Worm (Caenorhabditis elegans): ENCODE measurements around the gene F49E11.7.
A peak's percentile ranks its signal among the peaks of the same experiment; 100 is the strongest.

Gene F49E11.7

DNA sequence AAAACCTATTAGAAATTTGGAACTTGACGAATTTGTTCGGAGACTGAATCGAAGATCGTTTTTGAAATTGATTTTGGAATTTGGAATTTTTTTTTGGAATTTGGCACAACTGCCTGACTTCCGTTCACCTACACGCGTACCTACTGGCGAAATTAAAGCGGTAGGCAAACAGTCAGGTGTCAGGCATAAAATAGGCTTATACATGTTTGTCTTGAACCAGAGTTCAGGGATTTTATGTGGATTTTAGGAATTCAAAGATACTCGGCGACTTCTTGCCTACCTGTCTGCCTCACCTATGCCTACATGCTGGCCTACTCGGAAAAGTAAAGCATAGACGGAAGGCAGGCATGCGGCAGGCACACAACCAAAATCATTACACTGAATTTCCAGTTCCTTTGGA lies 25.7 kb downstream of the F49E11.7 start:
- no peak for TF ChIP-seq flt-1 (GFP tag; IDR thresholded peaks at IDR 0.05)
- TF ChIP-seq T22C8.4 (GFP tag; IDR thresholded peaks at IDR 0.05), result no peak

DNA sequence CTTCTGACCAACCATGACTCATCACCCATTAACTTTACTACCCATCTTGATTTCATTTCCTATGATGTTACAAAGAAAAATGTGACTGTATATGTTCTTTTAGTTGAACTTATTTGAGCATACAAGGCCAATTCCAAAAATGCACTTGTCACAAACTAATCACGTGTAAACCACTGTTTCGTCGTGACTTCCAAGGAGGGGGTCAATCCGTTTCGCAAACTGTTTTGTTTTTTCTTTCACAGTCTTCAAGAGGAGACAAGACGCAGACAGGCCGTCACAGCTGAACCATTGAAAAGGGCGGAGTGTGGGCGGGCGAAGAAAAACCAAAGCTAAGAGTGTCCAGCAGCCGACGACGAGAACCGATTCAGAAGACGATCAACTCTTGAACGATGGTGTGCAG lies 26.5 kb downstream of the F49E11.7 start, which contains the start of gene C39E9.8:
Gene C39E9.8 (plus strand): TSS at position 328 of the 400 bp plus-strand sequence.
- no peak for TF ChIP-seq med-1 (GFP tag; optimal IDR thresholded peaks at IDR 0.05; ENCODE audit: insufficient read depth)

DNA sequence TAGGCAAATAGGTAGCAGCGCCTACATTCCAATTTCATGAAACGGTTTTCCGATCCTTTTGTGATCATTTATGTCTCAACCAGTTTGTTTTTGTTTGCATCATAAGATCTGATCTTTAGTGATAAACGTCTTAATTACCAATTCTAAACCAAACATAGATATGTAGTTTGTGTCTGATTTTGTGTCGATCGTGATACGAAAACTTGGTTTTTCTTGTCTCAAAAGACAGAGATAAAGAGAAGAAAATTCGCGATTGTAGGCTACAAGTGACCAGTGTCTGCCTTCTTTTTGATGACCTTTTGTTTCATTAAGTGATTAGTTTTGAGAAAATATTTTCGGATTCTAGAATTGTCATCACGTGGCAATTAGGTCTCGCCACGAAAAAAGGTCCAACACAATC lies 27.5 kb downstream of the F49E11.7 start:
- TF ChIP-seq ref-1 (GFP tag; conservative IDR thresholded peaks at IDR 0.05) (no peak), klf-2 (GFP tag; conservative IDR thresholded peaks at IDR 0.05) (no peak)

DNA sequence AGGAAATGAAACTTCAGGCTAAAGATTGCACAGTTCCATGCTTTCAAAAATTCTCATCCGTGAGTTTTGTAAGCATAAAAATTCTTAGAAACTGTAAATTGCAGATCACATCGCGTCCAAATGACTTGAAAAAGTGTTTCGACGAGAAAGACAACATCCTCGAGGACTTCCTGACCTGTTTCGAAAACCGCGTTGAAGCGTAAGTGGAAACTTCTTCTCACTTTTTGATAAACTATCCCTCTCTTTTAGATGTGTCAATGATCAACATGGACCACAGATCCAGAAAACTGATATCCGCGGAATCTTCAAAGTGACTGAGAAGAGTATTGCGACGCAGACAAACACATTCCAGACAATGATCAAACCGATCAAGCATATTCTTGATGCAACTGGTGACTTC lies 28.2 kb downstream of the F49E11.7 start:
- TF ChIP-seq cog-1 (tag; optimal IDR thresholded peaks at IDR 0.05) (no peak), T22C8.4 (GFP tag; IDR thresholded peaks at IDR 0.05) (no peak), tab-1 (GFP tag; IDR thresholded peaks at IDR 0.05) (no peak), klf-2 (GFP tag; conservative IDR thresholded peaks at IDR 0.05) (no peak), ref-1 (GFP tag; conservative IDR thresholded peaks at IDR 0.05) (no peak), med-1 (GFP tag; optimal IDR thresholded peaks at IDR 0.05; ENCODE audit: insufficient read depth) (no peak), flt-1 (GFP tag; IDR thresholded peaks at IDR 0.05) (no peak), ztf-23 (GFP tag; IDR thresholded peaks at IDR 0.05) (no peak), ztf-29 (GFP tag; IDR thresholded peaks at IDR 0.05) (no peak)

DNA sequence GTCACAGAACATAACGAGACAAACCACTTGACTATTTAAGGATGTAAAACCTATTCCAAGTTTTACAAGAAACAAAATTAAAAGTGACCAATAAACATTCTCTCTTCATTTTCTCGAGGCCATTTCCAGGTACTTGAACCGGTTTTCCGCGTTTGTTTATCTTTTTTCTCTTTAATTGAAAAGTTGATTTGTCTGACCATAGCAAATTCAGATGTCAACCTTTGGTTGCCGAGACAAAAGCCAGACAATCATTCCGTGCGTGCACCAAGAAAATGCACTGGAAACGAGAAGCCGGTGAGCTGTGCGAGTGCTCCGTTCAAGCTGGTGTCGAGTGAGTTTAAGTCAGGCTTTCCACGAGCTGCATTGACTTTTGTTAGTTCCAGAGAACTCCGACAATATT lies 29.4 kb downstream of the F49E11.7 start:
- TF ChIP-seq T22C8.4 (GFP tag; IDR thresholded peaks at IDR 0.05) (no peak), ztf-29 (GFP tag; IDR thresholded peaks at IDR 0.05) (no peak), ztf-23 (GFP tag; IDR thresholded peaks at IDR 0.05) (no peak), tab-1 (GFP tag; IDR thresholded peaks at IDR 0.05) (no peak), ref-1 (GFP tag; conservative IDR thresholded peaks at IDR 0.05) (no peak), med-1 (GFP tag; optimal IDR thresholded peaks at IDR 0.05; ENCODE audit: insufficient read depth) (no peak), cog-1 (tag; optimal IDR thresholded peaks at IDR 0.05) (no peak), klf-2 (GFP tag; conservative IDR thresholded peaks at IDR 0.05) (no peak), flt-1 (GFP tag; IDR thresholded peaks at IDR 0.05) (no peak)

DNA sequence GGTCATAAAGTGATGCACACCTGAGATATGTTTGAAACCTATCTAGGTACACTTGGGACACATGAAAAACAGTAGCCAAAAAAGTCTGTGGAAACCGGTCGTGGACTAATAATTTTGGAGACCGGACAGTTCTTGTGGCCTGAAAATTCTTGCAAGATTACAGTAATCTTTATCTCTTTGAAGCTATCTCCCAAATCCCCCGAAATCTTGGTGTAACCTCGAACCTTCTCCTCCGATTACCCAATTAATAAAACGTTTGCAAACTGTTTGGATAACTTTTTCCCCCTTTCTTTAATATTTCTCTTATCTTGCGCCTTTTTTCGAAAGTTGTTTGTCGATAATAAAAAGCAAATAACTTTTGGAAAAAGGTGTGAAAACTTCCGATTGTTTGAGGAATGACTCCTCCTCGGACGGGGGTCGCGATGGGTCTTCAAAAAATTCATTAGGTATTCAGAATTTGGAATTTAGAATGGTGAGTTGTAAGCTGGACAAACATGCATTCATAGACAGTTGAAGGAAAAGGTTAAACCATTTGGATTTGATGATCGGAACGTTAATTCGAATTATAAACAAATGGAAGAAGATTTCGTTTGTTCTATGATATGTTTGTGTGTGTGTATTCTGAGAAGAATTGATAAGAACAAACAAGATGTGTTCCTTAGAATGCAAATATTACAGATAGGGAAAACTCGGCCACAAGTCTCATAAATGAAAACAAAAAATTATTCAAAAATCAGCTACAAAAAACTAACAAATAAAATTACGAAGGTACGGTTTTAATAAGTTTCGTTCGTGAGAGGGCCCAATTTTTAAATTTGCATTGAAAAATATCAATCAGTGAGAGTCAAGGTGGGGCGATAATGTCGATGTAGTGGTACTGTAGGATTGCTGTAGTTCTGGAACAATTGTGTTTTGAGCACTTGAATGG lies 30.4 kb downstream of the F49E11.7 start:
- TF ChIP-seq ztf-23 (GFP tag; IDR thresholded peaks at IDR 0.05) (no peak), tab-1 (GFP tag; IDR thresholded peaks at IDR 0.05) (no peak), ztf-29 (GFP tag; IDR thresholded peaks at IDR 0.05) (no peak), cog-1 (tag; optimal IDR thresholded peaks at IDR 0.05) (no peak), T22C8.4 (GFP tag; IDR thresholded peaks at IDR 0.05) (no peak), flt-1 (GFP tag; IDR thresholded peaks at IDR 0.05) (no peak), med-1 (GFP tag; optimal IDR thresholded peaks at IDR 0.05; ENCODE audit: insufficient read depth) (no peak)

DNA sequence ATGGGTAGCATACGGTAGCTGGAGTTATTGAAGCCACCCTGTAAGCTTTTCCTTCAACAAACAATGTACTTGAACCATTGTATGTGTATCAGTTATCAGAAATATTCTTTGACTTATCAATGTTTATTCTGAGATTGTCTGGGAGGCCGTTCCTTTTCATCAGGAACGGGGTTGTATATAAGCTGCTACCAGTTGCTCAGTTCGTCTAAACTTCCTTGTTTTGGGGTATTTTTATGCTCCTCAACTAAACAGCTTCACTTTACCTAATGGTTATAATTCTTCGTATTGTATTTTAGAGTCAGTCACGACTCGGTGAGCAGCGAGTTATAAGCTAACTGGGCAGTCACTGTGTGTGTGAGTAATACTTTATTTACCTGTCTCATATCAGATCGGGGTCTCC lies 33.0 kb downstream of the F49E11.7 start:
- TF ChIP-seq flt-1 (GFP tag; IDR thresholded peaks at IDR 0.05) (no peak), ztf-23 (GFP tag; IDR thresholded peaks at IDR 0.05) (no peak), cog-1 (tag; optimal IDR thresholded peaks at IDR 0.05) (no peak), T22C8.4 (GFP tag; IDR thresholded peaks at IDR 0.05) (no peak)

DNA sequence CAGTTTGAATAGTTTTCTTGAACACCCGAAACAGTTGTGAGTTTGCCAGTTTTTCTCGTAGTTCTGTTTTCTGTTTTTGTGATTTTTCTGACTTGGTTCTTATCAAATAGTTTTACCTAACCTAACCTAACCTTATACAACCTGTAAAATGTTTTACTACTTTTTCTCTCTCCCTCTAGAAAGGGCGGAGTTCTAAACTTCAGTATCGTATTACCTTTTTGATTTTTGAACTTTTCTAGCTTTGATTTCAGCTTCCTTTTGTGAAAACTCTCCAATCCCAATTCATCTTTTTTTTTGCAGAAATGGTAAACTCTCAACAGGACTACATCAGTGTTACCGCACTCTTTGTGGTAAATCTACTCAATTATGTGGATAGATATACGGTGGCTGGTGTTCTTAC lies 34.0 kb downstream of the F49E11.7 start, which contains the start of gene spin-2:
Gene spin-2 (plus strand): TSS at position 301 of the 400 bp plus-strand sequence.
- TF ChIP-seq ztf-29 (GFP tag; IDR thresholded peaks at IDR 0.05), result no peak
- no peak for TF ChIP-seq klf-2 (GFP tag; conservative IDR thresholded peaks at IDR 0.05)
- TF ChIP-seq cog-1 (tag; optimal IDR thresholded peaks at IDR 0.05), result no peak
- TF ChIP-seq med-1 (GFP tag; optimal IDR thresholded peaks at IDR 0.05; ENCODE audit: insufficient read depth), result no peak
- TF ChIP-seq T22C8.4 (GFP tag; IDR thresholded peaks at IDR 0.05), result no peak
- TF ChIP-seq tab-1 (GFP tag; IDR thresholded peaks at IDR 0.05), result no peak
- TF ChIP-seq flt-1 (GFP tag; IDR thresholded peaks at IDR 0.05), result no peak
- no peak for TF ChIP-seq ztf-23 (GFP tag; IDR thresholded peaks at IDR 0.05)
- no peak for TF ChIP-seq ref-1 (GFP tag; conservative IDR thresholded peaks at IDR 0.05)

DNA sequence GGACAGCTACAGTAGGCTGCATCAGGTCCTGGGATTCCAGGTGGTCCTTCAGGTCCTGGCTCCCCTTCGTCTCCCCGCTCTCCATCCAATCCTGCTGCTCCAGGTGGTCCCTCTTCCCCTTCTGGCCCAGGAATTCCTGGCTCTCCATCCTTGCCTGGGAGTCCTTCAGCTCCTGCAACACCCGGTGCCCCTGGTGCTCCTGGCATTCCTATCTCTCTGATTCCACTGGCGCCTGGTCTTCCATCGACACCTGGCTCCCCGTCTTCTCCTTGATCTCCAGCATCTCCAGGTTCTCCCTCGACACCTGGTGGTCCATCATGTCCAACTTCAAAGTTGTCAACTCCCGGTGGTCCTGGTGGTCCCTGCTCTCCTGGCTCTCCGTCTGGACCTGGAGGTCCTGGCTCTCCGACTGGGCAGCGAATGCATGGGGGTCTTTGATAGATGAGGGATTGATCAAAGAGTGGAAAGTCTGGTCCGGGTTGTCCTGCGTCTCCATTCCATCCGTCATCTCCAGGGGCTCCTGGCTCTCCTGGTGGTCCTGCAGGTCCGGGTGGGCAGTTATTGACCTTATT lies 37.1 kb downstream of the F49E11.7 start:
- no peak for TF ChIP-seq med-1 (GFP tag; optimal IDR thresholded peaks at IDR 0.05; ENCODE audit: insufficient read depth)
- TF ChIP-seq cog-1 (tag; optimal IDR thresholded peaks at IDR 0.05), result no peak
- 0 out of 2 replicates have a peak, but pooled peaks have one; percentile 47 for TF ChIP-seq tab-1 (GFP tag; IDR thresholded peaks at IDR 0.05)
- TF ChIP-seq flt-1 (GFP tag; IDR thresholded peaks at IDR 0.05), result no peak

DNA sequence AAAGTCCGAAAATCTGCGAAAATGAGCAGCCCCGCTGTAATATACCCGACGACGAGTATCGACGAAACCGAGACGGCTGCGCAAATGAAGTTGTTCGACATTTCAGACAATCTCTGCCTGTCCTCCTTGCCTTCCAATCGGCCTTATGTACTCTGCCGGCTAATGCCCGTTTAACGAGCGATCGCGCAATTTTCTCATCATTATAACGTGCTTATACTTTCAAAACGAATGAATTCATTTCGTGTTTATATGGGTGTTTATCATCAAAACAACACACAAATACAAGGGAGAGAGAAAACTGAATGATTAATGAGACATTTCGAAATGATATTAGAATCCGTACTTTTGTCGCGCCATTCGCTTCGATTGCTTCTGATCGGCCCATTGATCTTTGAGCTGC lies 38.3 kb downstream of the F49E11.7 start, which contains the start of gene col-132:
Gene col-132 (minus strand): TSS at position 101 of the 400 bp plus-strand sequence.
- no peak for TF ChIP-seq ztf-29 (GFP tag; IDR thresholded peaks at IDR 0.05)
- no peak for TF ChIP-seq ztf-23 (GFP tag; IDR thresholded peaks at IDR 0.05)
- TF ChIP-seq cog-1 (tag; optimal IDR thresholded peaks at IDR 0.05), result no peak
- no peak for TF ChIP-seq klf-2 (GFP tag; conservative IDR thresholded peaks at IDR 0.05)
- no peak for TF ChIP-seq T22C8.4 (GFP tag; IDR thresholded peaks at IDR 0.05)
- TF ChIP-seq flt-1 (GFP tag; IDR thresholded peaks at IDR 0.05), result no peak
- TF ChIP-seq med-1 (GFP tag; optimal IDR thresholded peaks at IDR 0.05; ENCODE audit: insufficient read depth), result no peak
- TF ChIP-seq tab-1 (GFP tag; IDR thresholded peaks at IDR 0.05), result no peak
- no peak for TF ChIP-seq ref-1 (GFP tag; conservative IDR thresholded peaks at IDR 0.05)
